Worm (Caenorhabditis elegans) whole organism, late embryonic: Measurements from ENCODE around the gene irld-61.

ENCODE experiments used
- ceh-19 ChIP-seq: fragments of 200-800 bp; sonication (Bioruptor generic); optimal IDR thresholded peaks from 2 replicates; lab custom pipeline; 2018; ENCODE audit warnings: mild to moderate bottlenecking, missing genetic modification characterization, missing compliant biosample characterization
- fkh-10 ChIP-seq: fragments of 150-350 bp; optimal IDR thresholded peaks from 2 replicates; lab custom pipeline; 2014; ENCODE audit warnings: missing biosample characterization, missing genetic modification reagents, missing genetic modification characterization

DNA sequence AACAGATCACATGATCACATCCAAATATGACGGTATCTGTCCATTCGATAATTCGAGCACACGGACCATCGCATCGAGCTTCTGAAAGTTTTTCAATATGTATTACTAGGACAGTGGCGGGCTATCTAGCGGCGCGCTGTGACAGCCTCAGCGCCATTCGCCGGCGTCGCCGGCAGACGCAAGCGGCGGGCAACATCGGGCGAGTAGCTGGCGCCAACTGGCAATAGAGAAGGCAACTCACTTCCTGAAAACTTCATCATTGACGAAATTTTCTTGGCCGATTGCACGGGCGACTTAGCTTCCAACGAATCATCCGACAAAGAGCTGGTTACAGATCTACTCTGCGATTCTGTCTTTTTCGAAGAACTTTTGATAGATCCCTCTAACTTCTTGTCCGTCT is 23.9 kb downstream of the irld-61 start:
- TF ChIP-seq ceh-19 (no peak), fkh-10 (GFP tag; lab: Kevin White, UChicago) (no peak)
